Fruit fly (Drosophila melanogaster): Measurements from ENCODE around the gene CG31650.

Gene CG31650

dm6 chr2L:5052367-5052914, 7.9 kb upstream of the CG31650 start, which contains the start of gene senju:
senju (plus strand) TSS chr2L:5052843.
- TF ChIP-seq insv (optimal IDR thresholded peaks at IDR 0.05): no peak
- no peak for TF ChIP-seq Myc (optimal IDR thresholded peaks at IDR 0.05)
- TF ChIP-seq h (optimal IDR thresholded peaks at IDR 0.05): no peak
- no peak for TF ChIP-seq Sin3A (optimal IDR thresholded peaks at IDR 0.05)
- TF ChIP-seq psq (optimal IDR thresholded peaks at IDR 0.05): no peak
- no peak for TF ChIP-seq ttk (optimal IDR thresholded peaks at IDR 0.05)

- TF ChIP-seq psq (optimal IDR thresholded peaks at IDR 0.05): no peak
- TF ChIP-seq ttk (optimal IDR thresholded peaks at IDR 0.05): no peak
- TF ChIP-seq Sin3A (optimal IDR thresholded peaks at IDR 0.05): no peak
- no peak for TF ChIP-seq Myc (optimal IDR thresholded peaks at IDR 0.05)
- no peak for TF ChIP-seq h (optimal IDR thresholded peaks at IDR 0.05)
- no peak for TF ChIP-seq insv (optimal IDR thresholded peaks at IDR 0.05)
Measured at dm6 chr2L:5050825-5051224, 6.3 kb upstream of the CG31650 start, which contains the start of gene CG9121. CG9121 (minus strand) TSS chr2L:5051062.

- TF ChIP-seq Sin3A (optimal IDR thresholded peaks at IDR 0.05) (no peak), insv (optimal IDR thresholded peaks at IDR 0.05) (no peak), psq (optimal IDR thresholded peaks at IDR 0.05) (no peak), h (optimal IDR thresholded peaks at IDR 0.05) (no peak), ttk (optimal IDR thresholded peaks at IDR 0.05) (no peak), Myc (optimal IDR thresholded peaks at IDR 0.05) (no peak)
Measured at dm6 chr2L:5049974-5050373, 5.5 kb upstream of the CG31650 start.

- no peak for TF ChIP-seq psq (optimal IDR thresholded peaks at IDR 0.05)
- no peak for TF ChIP-seq Sin3A (optimal IDR thresholded peaks at IDR 0.05)
- no peak for TF ChIP-seq insv (optimal IDR thresholded peaks at IDR 0.05)
- TF ChIP-seq Myc (optimal IDR thresholded peaks at IDR 0.05): no peak
- no peak for TF ChIP-seq ttk (optimal IDR thresholded peaks at IDR 0.05)
- no peak for TF ChIP-seq h (optimal IDR thresholded peaks at IDR 0.05)
Measured at dm6 chr2L:5046261-5046660, 1.7 kb upstream of the CG31650 start.

dm6 chr2L:5044892-5045619, 544 bp upstream of the CG31650 start:
- no peak for TF ChIP-seq Sin3A (optimal IDR thresholded peaks at IDR 0.05)
- TF ChIP-seq h (optimal IDR thresholded peaks at IDR 0.05): no peak
- no peak for TF ChIP-seq insv (optimal IDR thresholded peaks at IDR 0.05)
- TF ChIP-seq Myc (optimal IDR thresholded peaks at IDR 0.05): no peak

- no peak for TF ChIP-seq ttk (optimal IDR thresholded peaks at IDR 0.05)
- no peak for TF ChIP-seq insv (optimal IDR thresholded peaks at IDR 0.05)
- no peak for TF ChIP-seq Myc (optimal IDR thresholded peaks at IDR 0.05)
- TF ChIP-seq h (optimal IDR thresholded peaks at IDR 0.05): no peak
- no peak for TF ChIP-seq psq (optimal IDR thresholded peaks at IDR 0.05)
- no peak for TF ChIP-seq Sin3A (optimal IDR thresholded peaks at IDR 0.05)
Measured at dm6 chr2L:5043495-5044146, 891 bp downstream of the CG31650 start.

dm6 chr2L:5043043-5043442, 1.5 kb downstream of the CG31650 start, which contains the start of the genes CG33995, CG44000 and CG44001:
CG33995 (plus strand) TSS chr2L:5043270.
CG44000 (plus strand) TSS chr2L:5043270.
CG44001 (plus strand) TSS chr2L:5043270.
- no peak for TF ChIP-seq h (optimal IDR thresholded peaks at IDR 0.05)
- TF ChIP-seq Myc (optimal IDR thresholded peaks at IDR 0.05): no peak
- TF ChIP-seq insv (optimal IDR thresholded peaks at IDR 0.05): no peak
- TF ChIP-seq ttk (optimal IDR thresholded peaks at IDR 0.05): no peak
- no peak for TF ChIP-seq Sin3A (optimal IDR thresholded peaks at IDR 0.05)
- no peak for TF ChIP-seq psq (optimal IDR thresholded peaks at IDR 0.05)

dm6 chr2L:5042076-5042475, 2.4 kb downstream of the CG31650 start:
- TF ChIP-seq ttk (optimal IDR thresholded peaks at IDR 0.05) (no peak), Myc (optimal IDR thresholded peaks at IDR 0.05) (no peak), h (optimal IDR thresholded peaks at IDR 0.05) (no peak), Sin3A (optimal IDR thresholded peaks at IDR 0.05) (no peak), insv (optimal IDR thresholded peaks at IDR 0.05) (no peak), psq (optimal IDR thresholded peaks at IDR 0.05) (no peak)

- TF ChIP-seq Sin3A (optimal IDR thresholded peaks at IDR 0.05) (no peak), ttk (optimal IDR thresholded peaks at IDR 0.05) (no peak), Myc (optimal IDR thresholded peaks at IDR 0.05) (no peak), h (optimal IDR thresholded peaks at IDR 0.05) (no peak), insv (optimal IDR thresholded peaks at IDR 0.05) (no peak), psq (optimal IDR thresholded peaks at IDR 0.05) (no peak)
Measured at dm6 chr2L:5037402-5037860, 7.1 kb downstream of the CG31650 start, which contains the start of the genes CG14042 and SP555. CG14042 (plus strand) TSS chr2L:5037709. SP555 (plus strand) TSS chr2L:5037709.

- no peak for TF ChIP-seq ttk (optimal IDR thresholded peaks at IDR 0.05)
- TF ChIP-seq Sin3A (optimal IDR thresholded peaks at IDR 0.05): no peak
- TF ChIP-seq Myc (optimal IDR thresholded peaks at IDR 0.05): no peak
- no peak for TF ChIP-seq insv (optimal IDR thresholded peaks at IDR 0.05)
- no peak for TF ChIP-seq psq (optimal IDR thresholded peaks at IDR 0.05)
- TF ChIP-seq h (optimal IDR thresholded peaks at IDR 0.05): no peak
Measured at dm6 chr2L:5036120-5036519, 8.4 kb downstream of the CG31650 start.

dm6 chr2L:5031886-5032285, 12.6 kb downstream of the CG31650 start:
- TF ChIP-seq Myc (optimal IDR thresholded peaks at IDR 0.05) (no peak), Sin3A (optimal IDR thresholded peaks at IDR 0.05) (no peak), ttk (optimal IDR thresholded peaks at IDR 0.05) (no peak), psq (optimal IDR thresholded peaks at IDR 0.05) (no peak), h (optimal IDR thresholded peaks at IDR 0.05) (no peak), insv (optimal IDR thresholded peaks at IDR 0.05) (no peak)

dm6 chr2L:5031399-5031798, 13.1 kb downstream of the CG31650 start:
- TF ChIP-seq insv (optimal IDR thresholded peaks at IDR 0.05) (no peak), psq (optimal IDR thresholded peaks at IDR 0.05) (no peak), ttk (optimal IDR thresholded peaks at IDR 0.05) (no peak), h (optimal IDR thresholded peaks at IDR 0.05) (no peak), Myc (optimal IDR thresholded peaks at IDR 0.05) (no peak), Sin3A (optimal IDR thresholded peaks at IDR 0.05) (no peak)
